Fruit fly (Drosophila melanogaster) whole organism, larva: ENCODE measurements around the gene neb.

Source experiments
- noc ChIP-seq: fragments of 200-800 bp; sonication (Bioruptor generic); optimal IDR thresholded peaks from 3 replicates; lab custom pipeline; 2019; ENCODE audit warnings: missing biosample characterization, mild to moderate bottlenecking, missing genetic modification characterization, moderate library complexity

The neb gene

dm6 chr2L:20078880-20079279 is 3.3 kb downstream of the neb start:
- TF ChIP-seq noc: peak; percentile 41

dm6 chr2L:20080772-20081171 is 5.2 kb downstream of the neb start:
- TF ChIP-seq noc: no peak

DNA sequence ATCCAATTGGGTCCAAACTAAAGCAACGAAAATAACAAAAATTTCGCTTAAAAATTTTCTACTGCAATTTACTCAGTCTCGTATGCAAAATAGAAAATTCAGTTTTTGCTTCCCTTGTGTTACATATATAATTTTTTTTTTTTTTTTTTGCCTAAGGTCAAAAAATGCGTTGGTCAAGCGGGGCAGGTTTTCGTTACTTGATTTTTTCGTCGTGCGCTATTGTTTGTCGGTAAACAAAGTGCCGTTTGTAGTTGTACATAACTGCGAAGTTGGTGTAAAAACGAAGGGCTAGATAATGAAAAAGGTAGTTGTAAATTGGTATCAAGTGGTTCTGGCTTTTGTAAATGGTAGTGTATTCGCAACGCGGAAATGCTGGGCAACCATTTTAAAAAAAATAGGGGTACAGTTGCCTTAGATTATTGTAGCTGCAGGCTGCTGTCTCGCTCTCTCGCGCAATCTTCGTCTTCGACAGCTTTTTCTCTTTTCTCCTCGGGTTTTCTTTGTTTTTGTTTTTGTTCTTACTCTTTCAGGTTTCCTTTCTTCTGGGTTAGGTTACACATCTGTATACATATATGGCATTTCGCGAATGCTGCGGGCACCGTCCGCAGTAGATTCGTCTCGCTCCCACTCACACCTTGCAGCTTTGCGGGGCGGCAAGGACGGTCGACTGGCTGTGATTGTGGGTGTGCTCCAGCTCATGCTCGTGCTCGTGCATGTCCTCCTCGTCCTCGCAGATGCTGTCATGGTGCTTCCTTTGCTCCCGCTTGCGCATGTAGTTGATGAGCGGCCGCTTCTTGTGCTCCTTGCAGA is 6.8 kb downstream of the neb start:
- TF ChIP-seq noc: no peak

dm6 chr2L:20082965-20083855 is 7.7 kb downstream of the neb start:
- TF ChIP-seq noc: no peak

- TF ChIP-seq noc: no peak
Observed at dm6 chr2L:20084068-20084651, 8.6 kb downstream of the neb start.

DNA sequence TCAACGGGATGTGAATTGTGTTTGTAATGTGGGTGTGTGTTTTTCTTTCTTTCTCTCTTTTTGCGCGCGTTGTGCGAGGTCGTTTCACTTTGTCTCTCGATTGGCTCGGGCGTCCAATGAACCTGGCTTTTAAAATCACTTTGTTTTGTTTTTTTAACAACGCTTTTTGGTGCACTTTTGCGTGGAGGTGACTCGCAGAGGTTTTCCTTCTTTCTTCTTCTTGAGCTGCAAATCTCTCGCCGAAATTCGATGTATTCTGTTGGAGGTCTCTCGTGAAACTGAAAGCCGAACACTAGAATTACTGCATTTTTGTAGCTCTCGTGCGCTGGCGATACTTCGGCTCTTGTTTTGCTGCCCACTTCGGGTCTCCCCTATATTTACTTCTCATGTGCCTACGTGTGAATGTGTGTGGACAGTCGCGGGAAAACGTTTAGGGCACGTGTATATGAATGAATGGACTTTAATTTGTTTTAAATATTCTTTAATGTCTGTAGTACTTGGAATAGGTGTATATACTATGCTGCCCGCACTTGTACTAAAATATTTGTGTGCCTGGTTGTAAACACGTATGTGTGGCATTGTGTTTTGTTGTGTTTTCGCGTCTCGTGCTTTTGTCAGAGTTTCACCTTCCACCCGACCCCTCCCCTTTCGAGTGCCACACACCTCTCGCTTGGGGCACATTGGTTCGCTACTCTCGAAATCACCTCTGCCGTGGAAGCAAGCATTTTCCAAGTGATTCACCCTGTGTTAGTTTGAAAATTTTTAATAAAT is 9.4 kb downstream of the neb start, which contains the start of gene fok:
Gene fok (minus strand): TSS at position 286 of the 771 bp plus-strand sequence.
- peak; percentile 98 for TF ChIP-seq noc

dm6 chr2L:20086295-20087096 is 10.9 kb downstream of the neb start:
- peak; percentile 83 for TF ChIP-seq noc

dm6 chr2L:20091094-20091679 is 15.6 kb downstream of the neb start, which contains the start of the genes CG10747 and Pyroxd1:
Gene CG10747, minus strand, starts transcription at chr2L:20091348.
Gene Pyroxd1, plus strand, starts transcription at chr2L:20091435.
- TF ChIP-seq noc: peak; percentile 99

dm6 chr2L:20093794-20094193 is 18.2 kb downstream of the neb start, which contains the start of the genes Taf13 and nesd:
Gene Taf13, minus strand, starts transcription at chr2L:20093849.
Gene nesd, plus strand, starts transcription at chr2L:20093972.
- TF ChIP-seq noc: peak; percentile 22

dm6 chr2L:20097105-20097631 is 21.6 kb downstream of the neb start, which contains the start of the genes mRpS18B and Kua:
Gene mRpS18B, minus strand, starts transcription at chr2L:20097253.
Gene Kua, plus strand, starts transcription at chr2L:20097581.
- peak; percentile 13 for TF ChIP-seq noc

- no peak for TF ChIP-seq noc
Observed at dm6 chr2L:20097773-20098172, 22.2 kb downstream of the neb start.

dm6 chr2L:20098194-20098593 is 22.6 kb downstream of the neb start:
- TF ChIP-seq noc: peak; percentile 20

dm6 chr2L:20104050-20104449 is 28.5 kb downstream of the neb start, which contains the start of gene CG13970:
Gene CG13970, minus strand, starts transcription at chr2L:20104150.
- no peak for TF ChIP-seq noc

dm6 chr2L:20104526-20104925 is 29.0 kb downstream of the neb start:
- no peak for TF ChIP-seq noc
